Fruit fly (Drosophila melanogaster) whole organism, wandering third instar larva: ENCODE measurements around the gene Mkp.

Experiments used
- Abd-B ChIP-seq: fragments of >200 bp; optimal IDR thresholded peaks from 2 replicates; lab custom pipeline; 2017; ENCODE audit warnings: missing biosample characterization, missing genetic modification characterization
- CG9705 ChIP-seq: fragments of 200-800 bp; sonication (Bioruptor generic); optimal IDR thresholded peaks from 2 replicates; lab custom pipeline; 2018; ENCODE audit warnings: missing biosample characterization, mild to moderate bottlenecking, missing genetic modification characterization
- CrebA ChIP-seq: fragments of 200-800 bp; sonication (Bioruptor generic); optimal IDR thresholded peaks from 2 replicates; lab custom pipeline; 2016; ENCODE audit warnings: missing biosample characterization, mild to moderate bottlenecking, missing genetic modification characterization, borderline replicate concordance
- Dif ChIP-seq: fragments of 200-275, 200-300 bp; sonication (Bioruptor generic); optimal IDR thresholded peaks from 2 replicates; lab custom pipeline; 2018; ENCODE audit warnings: missing biosample characterization, missing genetic modification characterization; ENCODE audit not compliant: partially characterized antibody
- Hr78 ChIP-seq: fragments of >200 bp; optimal IDR thresholded peaks from 2 replicates; lab custom pipeline; 2017; ENCODE audit warnings: missing biosample characterization, missing genetic modification characterization
- Myc ChIP-seq: fragments of >200 bp; optimal IDR thresholded peaks from 2 replicates; lab custom pipeline; 2017
- br ChIP-seq: fragments of 200-800 bp; sonication (Bioruptor generic); optimal IDR thresholded peaks from 2 replicates; lab custom pipeline; 2016; ENCODE audit warnings: missing biosample characterization, missing genetic modification characterization
- brk ChIP-seq: fragments of 200-800 bp; sonication (Bioruptor generic); optimal IDR thresholded peaks from 2 replicates; lab custom pipeline; 2016; ENCODE audit warnings: missing biosample characterization, mild to moderate bottlenecking, missing genetic modification characterization
- psq ChIP-seq: fragments of 200-800 bp; sonication (Bioruptor generic); optimal IDR thresholded peaks from 3 replicates; lab custom pipeline; 2017; ENCODE audit warnings: missing biosample characterization, mild to moderate bottlenecking, missing genetic modification characterization, moderate library complexity
- sage ChIP-seq: fragments of 200-800 bp; sonication (Bioruptor generic); optimal IDR thresholded peaks from 2 replicates; lab custom pipeline; 2016; ENCODE audit warnings: missing biosample characterization, mild to moderate bottlenecking, missing genetic modification characterization
- usp ChIP-seq: fragments of >200 bp; optimal IDR thresholded peaks from 2 replicates; lab custom pipeline; 2017; ENCODE audit warnings: missing biosample characterization, missing genetic modification characterization

- TF ChIP-seq psq (GFP tag; lab: Kevin White, UChicago) (no peak), CrebA (GFP tag; lab: Kevin White, UChicago) (no peak), br (GFP tag; lab: Kevin White, UChicago) (no peak), Myc (lab: Kevin White, UChicago) (peak; percentile 6), Abd-B (GFP tag; lab: Kevin White, UChicago) (no peak), usp (no peak), Dif (GFP tag; lab: Kevin White, UChicago) (no peak), Hr78 (GFP tag; lab: Kevin White, UChicago) (no peak), brk (GFP tag; lab: Kevin White, UChicago) (no peak), CG9705 (GFP tag; lab: Kevin White, UChicago) (no peak), sage (no peak)
Observed at dm6 chr3L:203536-204135, 19.3 kb upstream of the Mkp start, which contains the start of gene NitFhit.
